Worm (Caenorhabditis elegans) whole organism, L4 larva: ENCODE data around the gene spin-2.

Experiments
- F44E2.7 ChIP-seq: fragments of 200-800 bp; sonication (Bioruptor generic); IDR thresholded peaks from 2 replicates; pipeline ENCODE4 v2.1.2; 2022; ENCODE audit warnings: missing genetic modification characterization, missing compliant biosample characterization
- Y48G9A.11 ChIP-seq: fragments of 200-800 bp; sonication (Bioruptor generic); IDR thresholded peaks from 2 replicates; pipeline ENCODE4 v1.3.6; 2022; ENCODE audit warnings: missing genetic modification reagents, missing genetic modification characterization, missing compliant biosample characterization
- aha-1 ChIP-seq: fragments of 150-350 bp; peaks from one replicate; lab custom pipeline; 2014; ENCODE audit warnings: missing biosample characterization, missing genetic modification characterization
- ceh-82 ChIP-seq: sonication (generic microtip); optimal IDR thresholded peaks from 2 replicates; lab custom pipeline; 2017; ENCODE audit warnings: missing biosample characterization, missing genetic modification characterization
- ces-1 ChIP-seq: fragments of 150-350 bp; sonication (generic microtip); optimal IDR thresholded peaks from 4 replicates; lab custom pipeline; 2014; ENCODE audit warnings: missing biosample characterization, missing genetic modification reagents, missing genetic modification characterization
- daf-16 ChIP-seq, 3 experiments: sonication (generic microtip); optimal IDR thresholded peaks; 2 replicates each; lab custom pipeline; 2016 to 2017; ENCODE audit warnings: missing genetic modification characterization in 3 of 3, missing genetic modification reagents in 3 of 3, mild to moderate bottlenecking in 2 of 3, missing compliant biosample characterization in 2 of 3, missing biosample characterization in 1 of 3, moderate library complexity in 1 of 3
- duxl-1 ChIP-seq: sonication (generic microtip); optimal IDR thresholded peaks from 2 replicates; lab custom pipeline; 2016; ENCODE audit warnings: mild to moderate bottlenecking, missing genetic modification characterization, moderate library complexity, missing compliant biosample characterization; ENCODE audit not compliant: poor library complexity
- egl-43 ChIP-seq: fragments of 200-800 bp; sonication (Bioruptor generic); IDR thresholded peaks from 2 replicates; pipeline ENCODE4 v1.3.6; 2022; ENCODE audit warnings: missing genetic modification reagents, missing genetic modification characterization, missing compliant biosample characterization
- gei-8 ChIP-seq: fragments of 200-800 bp; sonication (Bioruptor generic); optimal IDR thresholded peaks from 2 replicates; lab custom pipeline; 2018; ENCODE audit warnings: mild to moderate bottlenecking, missing genetic modification characterization, missing compliant biosample characterization
- hlh-11 ChIP-seq: fragments of 200-800 bp; sonication (Bioruptor generic); optimal IDR thresholded peaks from 2 replicates; lab custom pipeline; 2018; ENCODE audit warnings: mild to moderate bottlenecking, missing genetic modification characterization, missing compliant biosample characterization
- hlh-30 ChIP-seq: sonication (generic microtip); optimal IDR thresholded peaks from 2 replicates; lab custom pipeline; 2017; ENCODE audit warnings: antibody characterized with exemption, mild to moderate bottlenecking, missing genetic modification characterization, missing compliant biosample characterization; ENCODE audit not compliant: insufficient read depth
- madf-9 ChIP-seq: fragments of 200-800 bp; sonication (Bioruptor generic); conservative IDR thresholded peaks from 2 replicates; pipeline ENCODE4 v1.3.6; 2022; ENCODE audit warnings: missing genetic modification reagents, missing genetic modification characterization, missing compliant biosample characterization
- mep-1 ChIP-seq: fragments of 150-350 bp; sonication (generic microtip); optimal IDR thresholded peaks from 3 replicates; lab custom pipeline; 2014; ENCODE audit warnings: missing biosample characterization, missing genetic modification characterization
- mes-2 ChIP-seq: sonication (generic microtip); optimal IDR thresholded peaks from 2 replicates; lab custom pipeline; 2016; ENCODE audit warnings: missing genotype, mild to moderate bottlenecking, missing genetic modification characterization, missing compliant biosample characterization; ENCODE audit not compliant: poor library complexity, severe bottlenecking
- mxl-2 ChIP-seq: fragments of 200-800 bp; sonication (Bioruptor generic); conservative IDR thresholded peaks from 2 replicates; pipeline ENCODE4 v1.3.6; 2022; ENCODE audit warnings: missing genetic modification reagents, missing genetic modification characterization, missing compliant biosample characterization
- nhr-11 ChIP-seq: fragments of 150-350 bp; optimal IDR thresholded peaks from 2 replicates; lab custom pipeline; 2014; ENCODE audit warnings: missing biosample characterization, missing genetic modification characterization
- nhr-111 ChIP-seq: fragments of 200-800 bp; sonication (Bioruptor generic); optimal IDR thresholded peaks from 2 replicates; lab custom pipeline; 2018; ENCODE audit warnings: mild to moderate bottlenecking, missing genetic modification characterization, missing compliant biosample characterization
- pha-4 ChIP-seq, 2 experiments: fragments of 150-350 bp in 1 of 2; fragments of 200-800 bp in 1 of 2; sonication (Bioruptor generic) in 1 of 2; IDR thresholded peaks in 1 of 2; optimal IDR thresholded peaks in 1 of 2; 2 replicates each; pipeline versions ENCODE4 v1.3.6 to Lab custom; 2014 to 2022; ENCODE audit warnings: missing genetic modification characterization in 2 of 2, missing genetic modification reagents in 2 of 2, missing biosample characterization in 1 of 2, missing compliant biosample characterization in 1 of 2
- unc-39 ChIP-seq: sonication (generic microtip); optimal IDR thresholded peaks from 2 replicates; lab custom pipeline; 2017; ENCODE audit warnings: missing biosample characterization, missing genetic modification characterization
- zip-11 ChIP-seq: fragments of 200-800 bp; sonication (Bioruptor generic); IDR thresholded peaks from 2 replicates; pipeline ENCODE4 v1.3.6; 2022; ENCODE audit warnings: missing genetic modification characterization, missing compliant biosample characterization

Gene spin-2

ce11 chrIV:13121396-13121795 lies 34.6 kb downstream of the spin-2 start (continued):
- TF ChIP-seq unc-39 (tag; lab: Kevin White, UChicago): no peak
- no peak for TF ChIP-seq daf-16 (GFP tag; optimal IDR thresholded peaks at IDR 0.05; lab: Kevin White, UChicago)
- TF ChIP-seq daf-16 (tag; optimal IDR thresholded peaks at IDR 0.05; lab: Kevin White, UChicago): no peak
- no peak for TF ChIP-seq nhr-111 (GFP tag; lab: Kevin White, UChicago)
- no peak for TF ChIP-seq zip-11 (GFP tag; lab: Robert Waterston, UW)
- TF ChIP-seq mes-2 (tag; lab: Kevin White, UChicago): no peak
- TF ChIP-seq mxl-2 (GFP tag; lab: Robert Waterston, UW): no peak

ce11 chrIV:13125999-13126398 lies 39.2 kb downstream of the spin-2 start:
- TF ChIP-seq hlh-11 (tag; lab: Kevin White, UChicago) (peak; percentile 2), Y48G9A.11 (GFP tag; lab: Robert Waterston, UW) (no peak), nhr-11 (tag; lab: Kevin White, UChicago) (peak; percentile 10)

- TF ChIP-seq egl-43: 0 out of 2 replicates have a peak, but pooled peaks have one; percentile 33
- TF ChIP-seq hlh-30 (tag; lab: Kevin White, UChicago): no peak
- TF ChIP-seq ceh-82: no peak
- TF ChIP-seq aha-1: no peak
- no peak for TF ChIP-seq madf-9
- no peak for TF ChIP-seq gei-8
- TF ChIP-seq duxl-1 (tag; lab: Kevin White, UChicago): no peak
- no peak for TF ChIP-seq mep-1 (tag; lab: Kevin White, UChicago)
- TF ChIP-seq F44E2.7: no peak
- TF ChIP-seq pha-4 (GFP tag; IDR thresholded peaks at IDR 0.05; lab: Robert Waterston, UW): 0 out of 2 replicates have a peak, but pooled peaks have one; percentile 21
- no peak for TF ChIP-seq pha-4 (tag; optimal IDR thresholded peaks at IDR 0.05; lab: Kevin White, UChicago)
- TF ChIP-seq ces-1 (GFP tag; lab: Kevin White, UChicago): no peak
These were observed 40.9 kb downstream of the spin-2 start for ce11 chrIV:13127720-13128119.
